Worm (Caenorhabditis elegans) whole organism, late embryonic: ENCODE measurements around the gene nspb-1.

Experiments
- eyg-1 ChIP-seq: sonication (generic microtip); optimal IDR thresholded peaks from 2 replicates; lab custom pipeline; 2016; ENCODE audit warnings: missing genotype, missing genetic modification characterization, missing compliant biosample characterization
- fax-1 ChIP-seq: sonication (generic microtip); optimal IDR thresholded peaks from 2 replicates; lab custom pipeline; 2016; ENCODE audit warnings: missing genotype, missing genetic modification characterization, missing compliant biosample characterization
- fkh-10 ChIP-seq: fragments of 150-350 bp; optimal IDR thresholded peaks from 2 replicates; lab custom pipeline; 2014; ENCODE audit warnings: missing biosample characterization, missing genetic modification reagents, missing genetic modification characterization
- fkh-6 ChIP-seq: sonication (generic microtip); optimal IDR thresholded peaks from 2 replicates; lab custom pipeline; 2016; ENCODE audit warnings: missing genetic modification characterization, missing compliant biosample characterization
- madf-2 ChIP-seq: sonication (generic microtip); optimal IDR thresholded peaks from 2 replicates; lab custom pipeline; 2017; ENCODE audit warnings: missing genetic modification characterization, missing compliant biosample characterization
- nfya-1 ChIP-seq: sonication (generic microtip); optimal IDR thresholded peaks from 2 replicates; lab custom pipeline; 2017; ENCODE audit warnings: missing genetic modification characterization, mild to moderate bottlenecking, missing compliant biosample characterization, antibody characterized with exemption, moderate library complexity
- nhr-11 ChIP-seq: fragments of 150-350 bp; optimal IDR thresholded peaks from 2 replicates; lab custom pipeline; 2014; ENCODE audit warnings: missing biosample characterization, missing genetic modification characterization
- odd-2 ChIP-seq: sonication (generic microtip); optimal IDR thresholded peaks from 2 replicates; lab custom pipeline; 2017; ENCODE audit warnings: antibody characterized with exemption, mild to moderate bottlenecking, missing genetic modification characterization, missing compliant biosample characterization
- pha-2 ChIP-seq: sonication (generic microtip); optimal IDR thresholded peaks from 2 replicates; lab custom pipeline; 2017; ENCODE audit warnings: mild to moderate bottlenecking, missing genetic modification characterization, missing compliant biosample characterization
- rnt-1 ChIP-seq: sonication (generic microtip); optimal IDR thresholded peaks from 2 replicates; lab custom pipeline; 2016; ENCODE audit warnings: missing genetic modification characterization, missing compliant biosample characterization
- sox-4 ChIP-seq: sonication (generic microtip); optimal IDR thresholded peaks from 2 replicates; lab custom pipeline; 2017; ENCODE audit warnings: mild to moderate bottlenecking, missing genetic modification characterization, inconsistent platforms, missing compliant biosample characterization

ce11 chrIV:6595912-6596311 lies 5.0 kb upstream of the nspb-1 start, which contains the start of gene F38A5.22:
- TF ChIP-seq sox-4 (tag; lab: Kevin White, UChicago) (no peak), rnt-1 (tag; lab: Kevin White, UChicago) (no peak), fkh-6 (tag; lab: Kevin White, UChicago) (no peak), pha-2 (tag; lab: Kevin White, UChicago) (no peak), odd-2 (tag; lab: Kevin White, UChicago) (no peak), nfya-1 (tag; lab: Kevin White, UChicago) (no peak), madf-2 (tag; lab: Kevin White, UChicago) (no peak), eyg-1 (tag; lab: Kevin White, UChicago) (no peak), nhr-11 (tag; lab: Kevin White, UChicago) (no peak), fkh-10 (GFP tag; lab: Kevin White, UChicago) (no peak), fax-1 (tag; lab: Kevin White, UChicago) (no peak)
